Worm (Caenorhabditis elegans) whole organism, L4 larva: ENCODE results near the gene pgm-2.

Source experiments
- F26F4.8 ChIP-seq: fragments of 200-800 bp; sonication (Bioruptor generic); conservative IDR thresholded peaks from 2 replicates; pipeline ENCODE4 v1.3.6; 2022; ENCODE audit warnings: missing genetic modification characterization, missing compliant biosample characterization
- Y75B8A.6 ChIP-seq: fragments of 200-800 bp; sonication (Bioruptor generic); IDR thresholded peaks from 2 replicates; pipeline ENCODE4 v1.3.6; 2022; ENCODE audit warnings: missing genetic modification reagents, missing genetic modification characterization, missing compliant biosample characterization
- aha-1 ChIP-seq: fragments of 150-350 bp; peaks from one replicate; lab custom pipeline; 2014; ENCODE audit warnings: missing biosample characterization, missing genetic modification characterization
- ceh-20 ChIP-seq: fragments of 200-800 bp; sonication (Bioruptor generic); IDR thresholded peaks from 2 replicates; pipeline ENCODE4 v1.3.6; 2022; ENCODE audit warnings: missing genetic modification reagents, missing genetic modification characterization, missing compliant biosample characterization
- ceh-28 ChIP-seq: fragments of 150-350 bp; optimal IDR thresholded peaks from 2 replicates; lab custom pipeline; 2014; ENCODE audit warnings: missing biosample characterization, missing genetic modification reagents, missing genetic modification characterization
- ceh-32 ChIP-seq: sonication (generic microtip); optimal IDR thresholded peaks from 2 replicates; lab custom pipeline; 2016; ENCODE audit warnings: mild to moderate bottlenecking, missing genetic modification characterization, missing compliant biosample characterization; ENCODE audit not compliant: poor library complexity
- ceh-82 ChIP-seq: sonication (generic microtip); optimal IDR thresholded peaks from 2 replicates; lab custom pipeline; 2017; ENCODE audit warnings: missing biosample characterization, missing genetic modification characterization
- ctbp-1 ChIP-seq: fragments of 200-800 bp; sonication (Bioruptor generic); IDR thresholded peaks from 2 replicates; pipeline ENCODE4 v1.3.6; 2022; ENCODE audit warnings: missing genetic modification reagents, missing genetic modification characterization, missing compliant biosample characterization
- daf-12 ChIP-seq: fragments of 150-350 bp; optimal IDR thresholded peaks from 2 replicates; lab custom pipeline; 2014; ENCODE audit warnings: missing biosample characterization, missing genetic modification reagents, missing genetic modification characterization
- daf-16 ChIP-seq, 3 experiments: sonication (generic microtip); optimal IDR thresholded peaks; 2 replicates each; lab custom pipeline; 2016 to 2017; ENCODE audit warnings: missing genetic modification characterization in 3 of 3, missing genetic modification reagents in 3 of 3, mild to moderate bottlenecking in 2 of 3, missing compliant biosample characterization in 2 of 3, missing biosample characterization in 1 of 3, moderate library complexity in 1 of 3
- daf-19 ChIP-seq: fragments of 200-800 bp; sonication (Bioruptor generic); conservative IDR thresholded peaks from 2 replicates; pipeline ENCODE4 v1.3.6; 2022; ENCODE audit warnings: missing genetic modification characterization, missing compliant biosample characterization
- dmd-9 ChIP-seq: fragments of 200-800 bp; sonication (Bioruptor generic); IDR thresholded peaks from 2 replicates; pipeline ENCODE4 v1.3.6; 2022; ENCODE audit warnings: missing genetic modification reagents, missing genetic modification characterization, missing compliant biosample characterization
- dpl-1 ChIP-seq: fragments of 150-350 bp; optimal IDR thresholded peaks from 2 replicates; lab custom pipeline; 2014; ENCODE audit warnings: missing biosample characterization, missing genetic modification reagents, missing genetic modification characterization
- duxl-1 ChIP-seq: sonication (generic microtip); optimal IDR thresholded peaks from 2 replicates; lab custom pipeline; 2016; ENCODE audit warnings: mild to moderate bottlenecking, missing genetic modification characterization, moderate library complexity, missing compliant biosample characterization; ENCODE audit not compliant: poor library complexity
- dve-1 ChIP-seq: sonication (generic microtip); optimal IDR thresholded peaks from 2 replicates; lab custom pipeline; 2017; ENCODE audit warnings: antibody characterized with exemption, mild to moderate bottlenecking, missing genetic modification characterization, missing compliant biosample characterization; ENCODE audit not compliant: insufficient read depth
- fkh-10 ChIP-seq: fragments of 150-350 bp; optimal IDR thresholded peaks from 2 replicates; lab custom pipeline; 2014; ENCODE audit warnings: missing biosample characterization, missing genetic modification reagents, missing genetic modification characterization
- fos-1 ChIP-seq: fragments of 150-350 bp; optimal IDR thresholded peaks from 2 replicates; lab custom pipeline; 2014; ENCODE audit warnings: missing biosample characterization, missing genetic modification characterization
- gei-8 ChIP-seq: fragments of 200-800 bp; sonication (Bioruptor generic); optimal IDR thresholded peaks from 2 replicates; lab custom pipeline; 2018; ENCODE audit warnings: mild to moderate bottlenecking, missing genetic modification characterization, missing compliant biosample characterization
- hif-1 ChIP-seq, 2 experiments: sonication (generic microtip); optimal IDR thresholded peaks; 2 replicates each; lab custom pipeline; 2016 to 2017; ENCODE audit warnings: missing compliant biosample characterization in 2 of 2, missing genetic modification characterization in 2 of 2, missing genetic modification reagents in 2 of 2, missing genotype in 2 of 2, mild to moderate bottlenecking in 1 of 2
- hlh-11 ChIP-seq: fragments of 200-800 bp; sonication (Bioruptor generic); optimal IDR thresholded peaks from 2 replicates; lab custom pipeline; 2018; ENCODE audit warnings: mild to moderate bottlenecking, missing genetic modification characterization, missing compliant biosample characterization
- hlh-30 ChIP-seq: sonication (generic microtip); optimal IDR thresholded peaks from 2 replicates; lab custom pipeline; 2017; ENCODE audit warnings: antibody characterized with exemption, mild to moderate bottlenecking, missing genetic modification characterization, missing compliant biosample characterization; ENCODE audit not compliant: insufficient read depth
- hmg-1.1 ChIP-seq: fragments of 200-800 bp; sonication (Bioruptor generic); IDR thresholded peaks from 2 replicates; pipeline ENCODE4 v1.3.6; 2022; ENCODE audit warnings: missing genetic modification reagents, missing genetic modification characterization, missing compliant biosample characterization
- lin-15B ChIP-seq: fragments of 150-350 bp; sonication (generic microtip); optimal IDR thresholded peaks from 3 replicates; lab custom pipeline; 2014; ENCODE audit warnings: missing biosample characterization, missing genetic modification characterization
- lin-29 ChIP-seq: fragments of 200-800 bp; sonication (Bioruptor generic); IDR thresholded peaks from 2 replicates; pipeline ENCODE4 v1.3.6; 2022; ENCODE audit warnings: missing genetic modification reagents, missing genetic modification characterization, missing compliant biosample characterization
- lsy-2 ChIP-seq, 2 experiments: fragments of 150-350 bp in 1 of 2; sonication (generic microtip) in 1 of 2; optimal IDR thresholded peaks; 2 replicates each; lab custom pipeline; 2014 to 2017; ENCODE audit warnings: missing biosample characterization in 2 of 2, missing genetic modification characterization in 2 of 2
- madf-5 ChIP-seq, 2 experiments: fragments of 200-800 bp; sonication (Bioruptor generic); IDR thresholded peaks; 2 replicates each; pipeline ENCODE4 v1.3.6; 2022; ENCODE audit warnings: missing compliant biosample characterization in 2 of 2, missing genetic modification characterization in 2 of 2
- mdl-1 ChIP-seq, 2 experiments: fragments of 150-350 bp in 1 of 2; sonication (generic microtip) in 1 of 2; optimal IDR thresholded peaks; 2 replicates each; lab custom pipeline; 2014 to 2017; ENCODE audit warnings: missing biosample characterization in 2 of 2, missing genetic modification characterization in 2 of 2
- mdt-29 ChIP-seq: fragments of 200-800 bp; sonication (Bioruptor generic); IDR thresholded peaks from 2 replicates; pipeline ENCODE4 v1.3.6; 2022; ENCODE audit warnings: missing genetic modification reagents, missing genetic modification characterization, missing compliant biosample characterization
- mep-1 ChIP-seq: fragments of 150-350 bp; sonication (generic microtip); optimal IDR thresholded peaks from 3 replicates; lab custom pipeline; 2014; ENCODE audit warnings: missing biosample characterization, missing genetic modification characterization
- mxl-2 ChIP-seq: fragments of 200-800 bp; sonication (Bioruptor generic); conservative IDR thresholded peaks from 2 replicates; pipeline ENCODE4 v1.3.6; 2022; ENCODE audit warnings: missing genetic modification reagents, missing genetic modification characterization, missing compliant biosample characterization
- mxl-3 ChIP-seq: fragments of 200-800 bp; sonication (Bioruptor generic); optimal IDR thresholded peaks from 2 replicates; lab custom pipeline; 2018; ENCODE audit warnings: mild to moderate bottlenecking, missing genetic modification characterization, missing compliant biosample characterization
- nhr-10 ChIP-seq: fragments of 150-350 bp; optimal IDR thresholded peaks from 2 replicates; lab custom pipeline; 2014; ENCODE audit warnings: missing biosample characterization, missing genetic modification characterization
- nhr-11 ChIP-seq: fragments of 150-350 bp; optimal IDR thresholded peaks from 2 replicates; lab custom pipeline; 2014; ENCODE audit warnings: missing biosample characterization, missing genetic modification characterization
- nhr-111 ChIP-seq: fragments of 200-800 bp; sonication (Bioruptor generic); optimal IDR thresholded peaks from 2 replicates; lab custom pipeline; 2018; ENCODE audit warnings: mild to moderate bottlenecking, missing genetic modification characterization, missing compliant biosample characterization
- nhr-25 ChIP-seq: sonication (generic microtip); optimal IDR thresholded peaks from 2 replicates; lab custom pipeline; 2017; ENCODE audit warnings: missing genetic modification characterization, mild to moderate bottlenecking, missing compliant biosample characterization, antibody characterized with exemption, moderate library complexity, borderline replicate concordance; ENCODE audit not compliant: insufficient read depth
- nhr-28 ChIP-seq: fragments of 150-350 bp; optimal IDR thresholded peaks from 2 replicates; lab custom pipeline; 2014; ENCODE audit warnings: missing biosample characterization, missing genetic modification characterization
- nhr-42 ChIP-seq: fragments of 200-800 bp; sonication (Bioruptor generic); IDR thresholded peaks from 2 replicates; pipeline ENCODE4 v1.3.6; 2022; ENCODE audit warnings: missing genetic modification characterization, missing compliant biosample characterization
- nhr-6 ChIP-seq: fragments of 150-350 bp; optimal IDR thresholded peaks from 2 replicates; lab custom pipeline; 2014; ENCODE audit warnings: missing biosample characterization, missing genetic modification characterization
- nhr-76 ChIP-seq: fragments of 150-350 bp; optimal IDR thresholded peaks from 2 replicates; lab custom pipeline; 2014; ENCODE audit warnings: missing biosample characterization, missing genetic modification characterization
- nhr-77 ChIP-seq: fragments of 150-350 bp; optimal IDR thresholded peaks from 2 replicates; lab custom pipeline; 2014; ENCODE audit warnings: missing biosample characterization, missing genetic modification characterization
- rbr-2 ChIP-seq: sonication (generic microtip); optimal IDR thresholded peaks from 2 replicates; lab custom pipeline; 2016; ENCODE audit warnings: missing genotype, missing genetic modification characterization, missing compliant biosample characterization
- saeg-2 ChIP-seq: fragments of 200-800 bp; sonication (Bioruptor generic); IDR thresholded peaks from 2 replicates; pipeline ENCODE4 v1.3.6; 2022; ENCODE audit warnings: missing genetic modification reagents, missing genetic modification characterization, missing compliant biosample characterization
- sdz-12 ChIP-seq: fragments of 200-800 bp; sonication (Bioruptor generic); optimal IDR thresholded peaks from 2 replicates; lab custom pipeline; 2018; ENCODE audit warnings: mild to moderate bottlenecking, missing genetic modification characterization, missing compliant biosample characterization
- tag-97 ChIP-seq: fragments of 200-800 bp; sonication (Bioruptor generic); IDR thresholded peaks from 2 replicates; pipeline ENCODE4 v1.3.6; 2022; ENCODE audit warnings: missing genetic modification characterization, missing compliant biosample characterization
- unc-62 ChIP-seq, 3 experiments: fragments of 150-350 bp in 1 of 3; sonication (generic microtip); optimal IDR thresholded peaks in 2 of 3; peaks in 1 of 3; 1 replicate in 1 of 3; 2 replicates in 2 of 3; lab custom pipeline; 2014 to 2017; ENCODE audit warnings: missing biosample characterization in 3 of 3, missing genetic modification characterization in 3 of 3, missing genetic modification reagents in 3 of 3, missing genotype in 1 of 3
- zfp-3 ChIP-seq: fragments of 200-800 bp; sonication (Bioruptor generic); conservative IDR thresholded peaks from 2 replicates; pipeline ENCODE4 v1.3.6; 2022; ENCODE audit warnings: missing genetic modification reagents, missing genetic modification characterization, missing compliant biosample characterization

pgm-2 gene

ce11 chrIII:13256438-13256928, 42.7 kb upstream of the pgm-2 start, which contains the start of gene F56A8.3 (continued):
- TF ChIP-seq ceh-32 (tag; lab: Kevin White, UChicago) (no peak), mdt-29 (GFP tag; lab: Robert Waterston, UW) (no peak), tag-97 (GFP tag; lab: Robert Waterston, UW) (no peak), aha-1 (tag; lab: Kevin White, UChicago) (no peak), zfp-3 (GFP tag; lab: Robert Waterston, UW) (0 out of 2 replicates have a peak, but pooled peaks have one; percentile 10), daf-19 (GFP tag; lab: Robert Waterston, UW) (no peak), ceh-20 (GFP tag; lab: Robert Waterston, UW) (no peak), ceh-28 (tag; lab: Kevin White, UChicago) (no peak), nhr-111 (no peak), nhr-10 (tag; lab: Kevin White, UChicago) (no peak), lin-15B (tag; lab: Kevin White, UChicago) (no peak), F26F4.8 (no peak), Y75B8A.6 (GFP tag; lab: Robert Waterston, UW) (no peak), madf-5 (GFP tag; IDR thresholded peaks at IDR 0.05; lab: Robert Waterston, UW) (no peak), nhr-25 (tag; lab: Kevin White, UChicago) (peak; percentile 51), fkh-10 (GFP tag; lab: Kevin White, UChicago) (no peak), hif-1 (tag; optimal IDR thresholded peaks at IDR 0.05; lab: Kevin White, UChicago) (no peak), mxl-3 (GFP tag; lab: Kevin White, UChicago) (no peak), fos-1 (no peak)

ce11 chrIII:13258163-13258562, 41.0 kb upstream of the pgm-2 start:
- no peak for TF ChIP-seq daf-12
- no peak for TF ChIP-seq gei-8
- TF ChIP-seq lin-29 (GFP tag; lab: Robert Waterston, UW): no peak
- TF ChIP-seq dmd-9 (GFP tag; lab: Robert Waterston, UW): no peak
- TF ChIP-seq nhr-42 (GFP tag; lab: Robert Waterston, UW): no peak
- TF ChIP-seq fkh-10 (GFP tag; lab: Kevin White, UChicago): peak; percentile 24
- 0 out of 2 replicates have a peak, but pooled peaks have one; percentile 9 for TF ChIP-seq hmg-1.1
- TF ChIP-seq hlh-30 (tag; lab: Kevin White, UChicago): peak; percentile 20
- TF ChIP-seq mep-1 (tag; lab: Kevin White, UChicago): peak; percentile 14
- peak; percentile 18 for TF ChIP-seq dpl-1 (GFP tag; lab: Kevin White, UChicago)
- TF ChIP-seq mdl-1 (tag; optimal IDR thresholded peaks at IDR 0.05; lab: Kevin White, UChicago): peak in 1 of 2 experiments; percentile 30
- no peak for TF ChIP-seq rbr-2 (tag; lab: Kevin White, UChicago)
- TF ChIP-seq nhr-6 (tag; lab: Kevin White, UChicago): no peak
- peak in 1 of 2 experiments; percentile 48 for TF ChIP-seq lsy-2 (tag; optimal IDR thresholded peaks at IDR 0.05; lab: Kevin White, UChicago)
- no peak for TF ChIP-seq hlh-11

- TF ChIP-seq nhr-28 (peak; percentile 68), nhr-11 (no peak), daf-16 (GFP tag; optimal IDR thresholded peaks at IDR 0.05; lab: Kevin White, UChicago) (peak in 1 of 2 experiments; percentile 14), daf-16 (tag; optimal IDR thresholded peaks at IDR 0.05; lab: Kevin White, UChicago) (peak; percentile 27), nhr-42 (GFP tag; lab: Robert Waterston, UW) (no peak), ceh-82 (tag; lab: Kevin White, UChicago) (no peak), saeg-2 (no peak), nhr-76 (no peak), mxl-2 (GFP tag; lab: Robert Waterston, UW) (no peak), nhr-77 (no peak), nhr-6 (tag; lab: Kevin White, UChicago) (peak; percentile 13), dve-1 (tag; lab: Kevin White, UChicago) (peak; percentile 32), duxl-1 (tag; lab: Kevin White, UChicago) (no peak), hmg-1.1 (peak; percentile 32; the same call in 1 of the 2 replicates), hif-1 (tag; optimal IDR thresholded peaks at IDR 0.05; lab: Kevin White, UChicago) (no peak), mxl-3 (GFP tag; lab: Kevin White, UChicago) (peak; percentile 54), nhr-25 (tag; lab: Kevin White, UChicago) (peak; percentile 39), ctbp-1 (GFP tag; lab: Robert Waterston, UW) (no peak), sdz-12 (GFP tag; lab: Kevin White, UChicago) (no peak), unc-62 (GFP tag; optimal IDR thresholded peaks at IDR 0.05 in 1 of 2; lab: Kevin White, UChicago) (peak in 1 of 2 experiments; percentile 82), unc-62 (tag; optimal IDR thresholded peaks at IDR 0.05; lab: Kevin White, UChicago) (no peak)
Measured at ce11 chrIII:13258752-13259151, 40.4 kb upstream of the pgm-2 start.
